Worm (Caenorhabditis elegans) whole organism, L4 larva: Measurements from ENCODE around the gene scrm-8.

Experiments
- R02D3.7 ChIP-seq: fragments of 150-350 bp; sonication (generic microtip); optimal IDR thresholded peaks from 3 replicates; lab custom pipeline; 2014; ENCODE audit warnings: missing biosample characterization, missing genetic modification characterization
- ama-1 ChIP-seq: fragments of 150-350 bp; optimal IDR thresholded peaks from 2 replicates; lab custom pipeline; 2014; ENCODE audit warnings: inconsistent platforms, mixed read lengths
- dpl-1 ChIP-seq: fragments of 150-350 bp; optimal IDR thresholded peaks from 2 replicates; lab custom pipeline; 2014; ENCODE audit warnings: missing biosample characterization, missing genetic modification reagents, missing genetic modification characterization
- hlh-30 ChIP-seq: sonication (generic microtip); optimal IDR thresholded peaks from 2 replicates; lab custom pipeline; 2017; ENCODE audit warnings: antibody characterized with exemption, mild to moderate bottlenecking, missing genetic modification characterization, missing compliant biosample characterization; ENCODE audit not compliant: insufficient read depth
- pqm-1 ChIP-seq: sonication (generic microtip); optimal IDR thresholded peaks from 2 replicates; lab custom pipeline; 2017; ENCODE audit warnings: missing biosample characterization, missing genetic modification characterization
- snpc-4 ChIP-seq: fragments of 150-350 bp; optimal IDR thresholded peaks from 2 replicates; lab custom pipeline; 2014; ENCODE audit warnings: missing biosample characterization, missing genetic modification characterization
- unc-62 ChIP-seq, 3 experiments: fragments of 150-350 bp in 1 of 3; sonication (generic microtip); optimal IDR thresholded peaks in 2 of 3; peaks in 1 of 3; 1 replicate in 1 of 3; 2 replicates in 2 of 3; lab custom pipeline; 2014 to 2017; ENCODE audit warnings: missing biosample characterization in 3 of 3, missing genetic modification characterization in 3 of 3, missing genetic modification reagents in 3 of 3, missing genotype in 1 of 3

DNA sequence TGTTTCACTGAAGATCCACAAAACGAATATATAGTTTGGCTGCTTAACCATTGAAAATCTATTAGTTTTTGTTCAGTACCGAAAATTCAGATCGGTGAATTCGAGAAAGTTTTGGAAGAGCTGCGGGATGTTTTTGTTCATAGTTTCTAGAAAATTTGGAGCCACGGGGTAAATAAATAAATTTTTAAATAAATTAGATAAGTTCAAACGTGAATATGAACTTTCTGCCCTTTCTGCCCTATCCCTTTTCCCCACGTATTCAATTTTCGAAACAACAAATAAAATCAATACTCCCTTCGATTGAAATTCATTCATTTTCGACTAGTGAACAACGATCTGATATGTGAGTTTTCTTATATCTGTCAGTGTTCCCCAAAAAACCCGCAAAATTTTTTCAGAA, 2.4 kb upstream of the scrm-8 start, which contains the start of gene scrm-5:
- no peak for TF ChIP-seq R02D3.7 (tag; lab: Kevin White, UChicago)
- no peak for TF ChIP-seq snpc-4 (tag; lab: Kevin White, UChicago)
- TF ChIP-seq pqm-1 (tag; lab: Kevin White, UChicago): no peak
- TF ChIP-seq hlh-30 (tag; lab: Kevin White, UChicago): no peak
- no peak for TF ChIP-seq ama-1
- TF ChIP-seq unc-62 (GFP tag; optimal IDR thresholded peaks at IDR 0.05 in 1 of 2; lab: Kevin White, UChicago): no peak
- TF ChIP-seq unc-62 (tag; optimal IDR thresholded peaks at IDR 0.05; lab: Kevin White, UChicago): no peak
- TF ChIP-seq dpl-1 (GFP tag; lab: Kevin White, UChicago): no peak
